Worm (Caenorhabditis elegans): Measurements from ENCODE around the gene lurp-1.

Gene lurp-1

ce11 chrII:10868670-10869246 is 12.0 kb upstream of the lurp-1 start, which contains the start of the genes gmps-1 and cap-2 (continued):
- TF ChIP-seq aly-2 (tag; optimal IDR thresholded peaks at IDR 0.05): no peak
- no peak for TF ChIP-seq F26F4.8 (GFP tag; conservative IDR thresholded peaks at IDR 0.05)
- TF ChIP-seq nhr-102 (tag; optimal IDR thresholded peaks at IDR 0.05): peak; percentile 96
- peak; percentile 80 for TF ChIP-seq vab-7 (GFP tag; IDR thresholded peaks at IDR 0.05)
- no peak for TF ChIP-seq attf-4 (tag; optimal IDR thresholded peaks at IDR 0.05)

ce11 chrII:10870698-10871097 is 10.0 kb upstream of the lurp-1 start:
- TF ChIP-seq mes-2 (tag; optimal IDR thresholded peaks at IDR 0.05; ENCODE audit: poor library complexity, severe bottlenecking) (no peak), mdt-29 (GFP tag; IDR thresholded peaks at IDR 0.05) (no peak), aha-1 (tag) (peak; percentile 57), daf-16 (GFP tag; optimal IDR thresholded peaks at IDR 0.05) (no peak), daf-16 (tag; optimal IDR thresholded peaks at IDR 0.05) (no peak), egl-43 (GFP tag; IDR thresholded peaks at IDR 0.05) (no peak), nhr-48 (tag; optimal IDR thresholded peaks at IDR 0.05) (peak; percentile 15), lin-38 (GFP tag; IDR thresholded peaks at IDR 0.05) (peak; percentile 41; the same call in 1 of the 2 replicates), ama-1 (optimal IDR thresholded peaks at IDR 0.05) (peak; percentile 35), lsy-2 (tag; optimal IDR thresholded peaks at IDR 0.05) (peak in 1 of 2 experiments; percentile 25), tag-97 (GFP tag; IDR thresholded peaks at IDR 0.05) (no peak)

DNA sequence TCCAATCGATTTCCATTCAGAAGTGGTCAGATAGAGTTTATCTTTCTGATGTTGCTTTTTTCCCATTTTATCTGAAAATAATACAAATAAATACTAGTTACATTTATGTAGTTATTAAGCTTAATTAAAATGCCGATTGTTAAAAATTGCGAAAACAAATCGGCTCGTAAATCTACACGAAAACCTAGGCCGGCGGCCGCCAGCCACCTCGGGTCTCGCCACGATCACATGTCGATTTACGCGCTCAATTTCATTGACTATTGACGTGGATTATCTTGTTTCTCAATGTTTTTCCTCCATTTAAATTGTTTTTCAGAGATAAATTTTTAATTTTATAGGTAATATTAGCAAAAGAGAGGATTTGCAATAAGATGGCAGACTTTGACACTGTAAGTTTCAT is 8.2 kb upstream of the lurp-1 start, which contains the start of the genes cyn-4 and copz-1:
TSS of gene cyn-4 (minus strand) at position 71 of the 400 bp plus-strand sequence.
TSS of gene copz-1 (plus strand) at position 339 of the 400 bp plus-strand sequence.
- TF ChIP-seq spr-1 (tag; optimal IDR thresholded peaks at IDR 0.05) (peak; percentile 10), T20F7.1 (GFP tag; optimal IDR thresholded peaks at IDR 0.05) (peak; percentile 35), tag-97 (GFP tag; IDR thresholded peaks at IDR 0.05) (no peak), mes-2 (tag; optimal IDR thresholded peaks at IDR 0.05; ENCODE audit: poor library complexity, severe bottlenecking) (peak; percentile 98), ceh-44 (GFP tag; IDR thresholded peaks at IDR 0.05) (0 out of 2 replicates have a peak, but pooled peaks have one; percentile 30), lin-13 (GFP tag; optimal IDR thresholded peaks at IDR 0.05) (peak; percentile 38), hlh-30 (tag; optimal IDR thresholded peaks at IDR 0.05; ENCODE audit: insufficient read depth) (peak; percentile 80), nhr-28 (tag; optimal IDR thresholded peaks at IDR 0.05) (peak; percentile 50), aha-1 (tag) (peak; percentile 81), lin-38 (GFP tag; IDR thresholded peaks at IDR 0.05) (peak; percentile 69), unc-62 (GFP tag; optimal IDR thresholded peaks at IDR 0.05 in 1 of 2) (no peak), unc-62 (tag; optimal IDR thresholded peaks at IDR 0.05) (no peak), dmd-6 (GFP tag; IDR thresholded peaks at IDR 0.05) (peak; percentile 32; the same call in 1 of the 2 replicates), R02D3.7 (tag; optimal IDR thresholded peaks at IDR 0.05) (peak; percentile 92), arid-1 (GFP tag; conservative IDR thresholded peaks at IDR 0.05) (peak; percentile 40; the same call in 1 of the 2 replicates), lsy-2 (tag; optimal IDR thresholded peaks at IDR 0.05) (peak; percentile 50 to 94), mep-1 (tag; optimal IDR thresholded peaks at IDR 0.05) (peak; percentile 57), F37D6.2 (tag; optimal IDR thresholded peaks at IDR 0.05) (peak; percentile 23), nhr-237 (tag; optimal IDR thresholded peaks at IDR 0.05) (no peak), lin-39 (tag; optimal IDR thresholded peaks at IDR 0.05) (no peak), hlh-11 (tag; optimal IDR thresholded peaks at IDR 0.05) (peak; percentile 68), dve-1 (tag; optimal IDR thresholded peaks at IDR 0.05; ENCODE audit: insufficient read depth) (peak; percentile 70), nhr-11 (tag; optimal IDR thresholded peaks at IDR 0.05) (no peak), fkh-10 (GFP tag; optimal IDR thresholded peaks at IDR 0.05) (peak; percentile 49), nhr-77 (tag; optimal IDR thresholded peaks at IDR 0.05) (peak; percentile 3), F44E2.7 (GFP tag; IDR thresholded peaks at IDR 0.05) (no peak), ctbp-1 (GFP tag; IDR thresholded peaks at IDR 0.05) (no peak), hmg-1.1 (GFP tag; IDR thresholded peaks at IDR 0.05) (0 out of 2 replicates have a peak, but pooled peaks have one; percentile 36), fos-1 (tag; optimal IDR thresholded peaks at IDR 0.05) (no peak), nhr-25 (tag; optimal IDR thresholded peaks at IDR 0.05; ENCODE audit: borderline replicate concordance, insufficient read depth) (peak; percentile 15), pha-4 (GFP tag; IDR thresholded peaks at IDR 0.05) (no peak), pha-4 (tag; optimal IDR thresholded peaks at IDR 0.05) (no peak), nhr-6 (tag; optimal IDR thresholded peaks at IDR 0.05) (peak; percentile 66), daf-12 (tag; optimal IDR thresholded peaks at IDR 0.05) (no peak), dpl-1 (GFP tag; optimal IDR thresholded peaks at IDR 0.05) (peak; percentile 81), daf-19 (GFP tag; conservative IDR thresholded peaks at IDR 0.05) (no peak), egl-27 (tag; optimal IDR thresholded peaks at IDR 0.05) (no peak)

All from whole organism, L4 larva.